Worm (Caenorhabditis elegans) whole organism, L2 larva: Measurements from ENCODE around the gene K10D2.8.
A peak's percentile ranks its signal among the peaks of the same experiment; 100 is the strongest.

Source experiments
- ama-1 ChIP-seq: fragments of 150-350 bp; optimal IDR thresholded peaks from 2 replicates; lab custom pipeline; 2018; ENCODE audit warnings: inconsistent platforms
- elt-3 ChIP-seq: sonication (generic microtip); optimal IDR thresholded peaks from 2 replicates; lab custom pipeline; 2017; ENCODE audit warnings: missing biosample characterization, missing genetic modification characterization
- fos-1 ChIP-seq: fragments of 150-350 bp; optimal IDR thresholded peaks from 2 replicates; lab custom pipeline; 2014; ENCODE audit warnings: missing biosample characterization, missing genetic modification characterization
- mdl-1 ChIP-seq, 2 experiments: fragments of 150-350 bp in 1 of 2; sonication (generic microtip) in 1 of 2; optimal IDR thresholded peaks; 2 replicates each; lab custom pipeline; 2017; ENCODE audit warnings: missing biosample characterization in 2 of 2, missing genetic modification characterization in 2 of 2
- nhr-12 ChIP-seq: fragments of 150-350 bp; optimal IDR thresholded peaks from 2 replicates; lab custom pipeline; 2014; ENCODE audit warnings: missing biosample characterization, missing genetic modification characterization
- nhr-77 ChIP-seq: fragments of 150-350 bp; optimal IDR thresholded peaks from 2 replicates; lab custom pipeline; 2014; ENCODE audit warnings: missing biosample characterization, missing genetic modification characterization
- sem-4 ChIP-seq: fragments of 150-350 bp; optimal IDR thresholded peaks from 2 replicates; lab custom pipeline; 2014; ENCODE audit warnings: missing biosample characterization, missing genetic modification reagents, missing genetic modification characterization
- unc-39 ChIP-seq: fragments of 150-350 bp; optimal IDR thresholded peaks from 2 replicates; lab custom pipeline; 2014; ENCODE audit warnings: missing biosample characterization, missing genetic modification characterization
- unc-62 ChIP-seq: fragments of 150-350 bp; optimal IDR thresholded peaks from 2 replicates; lab custom pipeline; 2014; ENCODE audit warnings: missing biosample characterization, missing genetic modification reagents, missing genetic modification characterization

DNA sequence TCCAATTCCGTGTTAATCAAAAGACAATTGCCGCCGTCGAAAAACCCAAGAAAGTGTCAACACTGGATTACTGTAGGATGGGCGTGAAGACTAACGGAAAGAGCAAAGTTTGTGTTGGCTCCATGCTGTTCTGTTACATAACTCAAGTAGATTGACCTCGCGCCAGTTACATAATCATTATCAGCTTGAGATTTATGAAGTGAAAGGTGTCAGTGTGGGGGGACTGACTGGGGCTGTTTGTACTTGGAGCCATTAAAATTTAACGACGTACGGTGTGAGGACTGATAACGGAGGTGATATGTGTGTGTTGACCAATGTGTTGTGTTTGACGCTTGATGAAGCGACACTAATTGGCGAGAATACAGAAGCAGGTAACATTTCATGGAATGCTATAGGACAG, 41.8 kb upstream of the K10D2.8 start:
- TF ChIP-seq ama-1 (lab: Kevin White, UChicago) (no peak), nhr-77 (tag; lab: Kevin White, UChicago) (no peak), unc-62 (GFP tag; lab: Kevin White, UChicago) (no peak), unc-39 (tag; lab: Kevin White, UChicago) (no peak), mdl-1 (tag; optimal IDR thresholded peaks at IDR 0.05; lab: Kevin White, UChicago) (no peak), fos-1 (peak; percentile 52), sem-4 (tag; lab: Kevin White, UChicago) (no peak), nhr-12 (no peak), elt-3 (no peak)
